Worm (Caenorhabditis elegans): ENCODE measurements around the gene acr-7.
A peak's percentile ranks its signal among the peaks of the same experiment; 100 is the strongest.

The acr-7 gene

DNA sequence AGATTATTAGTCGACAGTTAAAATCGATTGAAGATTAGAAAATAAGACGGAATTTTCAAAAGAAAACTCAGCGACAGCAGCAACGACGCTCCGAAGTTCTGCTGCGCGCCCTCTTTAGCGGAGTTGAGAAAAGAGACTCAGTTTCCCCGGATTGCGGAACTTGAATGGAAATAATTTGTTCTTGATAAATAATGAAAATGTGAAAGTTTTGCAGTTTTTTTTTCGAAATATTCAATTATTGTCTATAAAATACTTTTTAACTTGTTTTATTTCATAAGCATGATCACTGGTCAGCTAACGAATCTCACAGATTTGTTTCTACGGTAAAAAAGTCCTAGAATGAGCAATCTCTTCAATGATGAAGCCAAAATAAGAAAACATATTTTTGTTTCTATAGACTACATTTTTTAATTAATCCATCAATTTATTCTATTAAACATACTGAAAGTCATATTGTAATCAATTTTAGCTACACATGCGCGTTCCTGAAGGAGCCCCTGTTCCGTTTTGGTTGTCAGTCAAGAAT lies 8.0 kb upstream of the acr-7 start, which contains the start of the genes cec-3 and T09A5.15 (continued):
- TF ChIP-seq ceh-45 (GFP tag; IDR thresholded peaks at IDR 0.05) (no peak), ttx-3 (tag; optimal IDR thresholded peaks at IDR 0.05) (no peak), dmd-4 (tag; optimal IDR thresholded peaks at IDR 0.05; ENCODE audit: borderline replicate concordance) (no peak), elt-2 (tag; optimal IDR thresholded peaks at IDR 0.05) (peak; percentile 49), ref-2 (tag; optimal IDR thresholded peaks at IDR 0.05) (peak; percentile 51), hlh-13 (GFP tag; optimal IDR thresholded peaks at IDR 0.05) (no peak), lim-6 (tag; optimal IDR thresholded peaks at IDR 0.05) (no peak), ceh-30 (tag; optimal IDR thresholded peaks at IDR 0.05) (no peak), ceh-24 (tag; optimal IDR thresholded peaks at IDR 0.05) (no peak), F13H6.1 (tag; optimal IDR thresholded peaks at IDR 0.05) (peak; percentile 27), eyg-1 (tag; optimal IDR thresholded peaks at IDR 0.05) (no peak), ceh-34 (tag; optimal IDR thresholded peaks at IDR 0.05) (peak; percentile 63), unc-55 (GFP tag; optimal IDR thresholded peaks at IDR 0.05) (no peak), madf-2 (tag; optimal IDR thresholded peaks at IDR 0.05) (no peak), rnt-1 (tag; optimal IDR thresholded peaks at IDR 0.05) (no peak), hlh-15 (tag; optimal IDR thresholded peaks at IDR 0.05) (no peak), ceh-6 (GFP tag; optimal IDR thresholded peaks at IDR 0.05) (no peak), ceh-31 (tag; optimal IDR thresholded peaks at IDR 0.05) (peak; percentile 79), pax-1 (tag; optimal IDR thresholded peaks at IDR 0.05) (no peak), sox-4 (tag; optimal IDR thresholded peaks at IDR 0.05) (no peak), ets-4 (tag; optimal IDR thresholded peaks at IDR 0.05) (peak; percentile 55), hlh-30 (tag; optimal IDR thresholded peaks at IDR 0.05; ENCODE audit: insufficient read depth) (no peak), tbx-7 (tag; optimal IDR thresholded peaks at IDR 0.05) (peak; percentile 31), ceh-9 (tag; optimal IDR thresholded peaks at IDR 0.05) (no peak), ahr-1 (tag; optimal IDR thresholded peaks at IDR 0.05) (no peak), ceh-19 (GFP tag; optimal IDR thresholded peaks at IDR 0.05) (no peak), pros-1 (tag; optimal IDR thresholded peaks at IDR 0.05) (no peak), nfya-1 (tag; optimal IDR thresholded peaks at IDR 0.05) (peak; percentile 42), nhr-11 (tag; optimal IDR thresholded peaks at IDR 0.05) (no peak), fax-1 (tag; optimal IDR thresholded peaks at IDR 0.05) (peak; percentile 12), ceh-2 (tag; optimal IDR thresholded peaks at IDR 0.05) (peak; percentile 65), dve-1 (tag; optimal IDR thresholded peaks at IDR 0.05) (no peak), pha-2 (tag; optimal IDR thresholded peaks at IDR 0.05) (no peak), C38D4.7 (GFP tag; optimal IDR thresholded peaks at IDR 0.05) (no peak), pha-4 (tag; optimal IDR thresholded peaks at IDR 0.05) (no peak), tbx-2 (tag; optimal IDR thresholded peaks at IDR 0.05) (peak; percentile 82), npax-4 (tag; optimal IDR thresholded peaks at IDR 0.05) (no peak), Y22D7AL.16 (tag; optimal IDR thresholded peaks at IDR 0.05) (no peak), ceh-48 (tag; optimal IDR thresholded peaks at IDR 0.05) (no peak), nhr-232 (tag; optimal IDR thresholded peaks at IDR 0.05) (no peak), K02D7.2 (tag; optimal IDR thresholded peaks at IDR 0.05) (no peak), unc-3 (GFP tag; conservative IDR thresholded peaks at IDR 0.05) (no peak), unc-3 (tag; optimal IDR thresholded peaks at IDR 0.05) (no peak), che-1 (tag; optimal IDR thresholded peaks at IDR 0.05) (no peak), lin-11 (tag; optimal IDR thresholded peaks at IDR 0.05) (no peak), K09A11.1 (tag; optimal IDR thresholded peaks at IDR 0.05; ENCODE audit: insufficient read depth) (no peak), pag-3 (tag; optimal IDR thresholded peaks at IDR 0.05; ENCODE audit: borderline replicate concordance) (no peak), gmeb-2 (tag; optimal IDR thresholded peaks at IDR 0.05) (no peak), zip-5 (tag; optimal IDR thresholded peaks at IDR 0.05) (peak; percentile 68), sox-2 (GFP tag; IDR thresholded peaks at IDR 0.05) (no peak), C08G9.2 (tag; optimal IDR thresholded peaks at IDR 0.05) (peak; percentile 69), ama-1 (optimal IDR thresholded peaks at IDR 0.05) (no peak), fkh-6 (tag; optimal IDR thresholded peaks at IDR 0.05) (no peak)
